Worm (Caenorhabditis elegans): ENCODE results near the gene Y6E2A.1.

Gene Y6E2A.1

ce11 chrV:15666718-15667117 lies 43.6 kb downstream of the Y6E2A.1 start:
- TF ChIP-seq lin-11 (tag; optimal IDR thresholded peaks at IDR 0.05) (no peak), elt-4 (tag; optimal IDR thresholded peaks at IDR 0.05) (no peak), tbx-7 (tag; optimal IDR thresholded peaks at IDR 0.05) (no peak), elt-2 (tag; optimal IDR thresholded peaks at IDR 0.05) (peak; percentile 75), ceh-24 (tag; optimal IDR thresholded peaks at IDR 0.05) (no peak), ceh-14 (tag; optimal IDR thresholded peaks at IDR 0.05) (no peak), T23F11.4 (GFP tag; optimal IDR thresholded peaks at IDR 0.05) (no peak), eyg-1 (tag; optimal IDR thresholded peaks at IDR 0.05) (no peak), ceh-18 (tag; optimal IDR thresholded peaks at IDR 0.05) (no peak), nfya-1 (tag; optimal IDR thresholded peaks at IDR 0.05) (no peak), ama-1 (optimal IDR thresholded peaks at IDR 0.05) (no peak), che-1 (tag; optimal IDR thresholded peaks at IDR 0.05) (no peak), pqm-1 (tag; optimal IDR thresholded peaks at IDR 0.05) (peak; percentile 5)

ce11 chrV:15664053-15664661 lies 46.1 kb downstream of the Y6E2A.1 start:
- TF ChIP-seq rnt-1 (tag; optimal IDR thresholded peaks at IDR 0.05) (peak; percentile 17), unc-55 (GFP tag; optimal IDR thresholded peaks at IDR 0.05) (peak; percentile 60), dve-1 (tag; optimal IDR thresholded peaks at IDR 0.05) (peak; percentile 57), ceh-31 (tag; optimal IDR thresholded peaks at IDR 0.05) (peak; percentile 22), lim-6 (tag; optimal IDR thresholded peaks at IDR 0.05) (no peak), pax-1 (tag; optimal IDR thresholded peaks at IDR 0.05) (peak; percentile 62), ceh-18 (tag; optimal IDR thresholded peaks at IDR 0.05) (peak; percentile 20), sdc-2 (tag; optimal IDR thresholded peaks at IDR 0.05) (no peak)

ce11 chrV:15661580-15661979 lies 48.7 kb downstream of the Y6E2A.1 start:
- no peak for TF ChIP-seq ceh-24 (tag; optimal IDR thresholded peaks at IDR 0.05)
- TF ChIP-seq sdc-2 (tag; optimal IDR thresholded peaks at IDR 0.05) = no peak
- no peak for TF ChIP-seq C08G9.2 (tag; optimal IDR thresholded peaks at IDR 0.05)
- no peak for TF ChIP-seq sox-2 (GFP tag; IDR thresholded peaks at IDR 0.05)
- no peak for TF ChIP-seq syd-9 (tag; optimal IDR thresholded peaks at IDR 0.05)
- no peak for TF ChIP-seq gmeb-2 (tag; optimal IDR thresholded peaks at IDR 0.05)
- TF ChIP-seq madf-2 (tag; optimal IDR thresholded peaks at IDR 0.05) = no peak
- no peak for TF ChIP-seq npax-4 (tag; optimal IDR thresholded peaks at IDR 0.05)
- TF ChIP-seq tbx-2 (tag; optimal IDR thresholded peaks at IDR 0.05) = no peak
- TF ChIP-seq ceh-34 (tag; optimal IDR thresholded peaks at IDR 0.05) = no peak
- no peak for TF ChIP-seq mec-3 (tag; optimal IDR thresholded peaks at IDR 0.05; ENCODE audit: borderline replicate concordance)
- no peak for TF ChIP-seq pha-4 (tag; optimal IDR thresholded peaks at IDR 0.05)
- TF ChIP-seq unc-42 (tag; optimal IDR thresholded peaks at IDR 0.05) = no peak
- no peak for TF ChIP-seq ets-4 (tag; optimal IDR thresholded peaks at IDR 0.05)
- no peak for TF ChIP-seq pag-3 (tag; optimal IDR thresholded peaks at IDR 0.05; ENCODE audit: borderline replicate concordance)
- TF ChIP-seq ceh-30 (tag; optimal IDR thresholded peaks at IDR 0.05) = no peak

ce11 chrV:15661003-15661402 lies 49.3 kb downstream of the Y6E2A.1 start:
- TF ChIP-seq ceh-6 (GFP tag; optimal IDR thresholded peaks at IDR 0.05) (no peak), hlh-30 (tag; optimal IDR thresholded peaks at IDR 0.05; ENCODE audit: insufficient read depth) (no peak), rnt-1 (tag; optimal IDR thresholded peaks at IDR 0.05) (peak; percentile 22)

Measured in whole organism, late embryonic.